Worm (Caenorhabditis elegans) whole organism, L1 larva: ENCODE data around the gene F29G9.1.

Experiments
- C04F5.9 ChIP-seq: sonication (generic microtip); optimal IDR thresholded peaks from 2 replicates; lab custom pipeline; 2016; ENCODE audit warnings: missing genetic modification characterization, missing compliant biosample characterization
- C34B4.2 ChIP-seq: sonication (generic microtip); optimal IDR thresholded peaks from 2 replicates; lab custom pipeline; 2017; ENCODE audit warnings: mild to moderate bottlenecking, missing genetic modification characterization, missing compliant biosample characterization
- F16B12.6 ChIP-seq: fragments of 150-350 bp; optimal IDR thresholded peaks from 2 replicates; lab custom pipeline; 2014; ENCODE audit warnings: missing biosample characterization, missing genetic modification characterization
- aha-1 ChIP-seq: fragments of 150-350 bp; optimal IDR thresholded peaks from 2 replicates; lab custom pipeline; 2014; ENCODE audit warnings: missing biosample characterization, missing genetic modification characterization
- ama-1 ChIP-seq: fragments of 150-350 bp; optimal IDR thresholded peaks from 2 replicates; lab custom pipeline; 2014
- ceh-8 ChIP-seq: fragments of 200-800 bp; sonication (Bioruptor generic); optimal IDR thresholded peaks from 2 replicates; lab custom pipeline; 2018; ENCODE audit warnings: mild to moderate bottlenecking, missing genetic modification characterization, moderate library complexity, missing compliant biosample characterization
- ces-1 ChIP-seq: fragments of 150-350 bp; optimal IDR thresholded peaks from 2 replicates; lab custom pipeline; 2014; ENCODE audit warnings: missing biosample characterization, missing genetic modification reagents, missing genetic modification characterization
- dpl-1 ChIP-seq, 3 experiments: fragments of 150-350 bp in 2 of 3; sonication (generic microtip) in 1 of 3; optimal IDR thresholded peaks; 2 replicates each; lab custom pipeline; 2014 to 2017; ENCODE audit warnings: missing biosample characterization in 3 of 3, missing genetic modification characterization in 3 of 3, missing genetic modification reagents in 3 of 3
- efl-1 ChIP-seq, 4 experiments: fragments of 150-350 bp; optimal IDR thresholded peaks in 3 of 4; peaks in 1 of 4; 1 replicate in 1 of 4; 2 replicates in 3 of 4; lab custom pipeline; 2014; ENCODE audit warnings: missing biosample characterization in 2 of 4, missing genetic modification characterization in 2 of 4, missing genetic modification reagents in 2 of 4
- efl-3 ChIP-seq: fragments of 200-800 bp; sonication (Bioruptor generic); optimal IDR thresholded peaks from 2 replicates; lab custom pipeline; 2018; ENCODE audit warnings: mild to moderate bottlenecking, missing genetic modification characterization, missing compliant biosample characterization
- egl-27 ChIP-seq, 2 experiments: fragments of 150-350 bp in 1 of 2; sonication (generic microtip); optimal IDR thresholded peaks; 3 replicates each; lab custom pipeline; 2017 to 2018; ENCODE audit warnings: missing biosample characterization in 2 of 2, missing genetic modification characterization in 2 of 2, missing genetic modification reagents in 2 of 2
- elt-3 ChIP-seq, 6 experiments: fragments of 150-350 bp in 1 of 6; sonication (generic microtip); optimal IDR thresholded peaks; 2 replicates each; lab custom pipeline; 2017 to 2018; ENCODE audit warnings: missing biosample characterization in 6 of 6, missing genetic modification characterization in 6 of 6, inconsistent platforms in 1 of 6
- ets-5 ChIP-seq: fragments of 200-800 bp; sonication (Bioruptor generic); IDR thresholded peaks from 2 replicates; pipeline ENCODE4 v1.3.6; 2022; ENCODE audit warnings: missing genetic modification characterization, missing compliant biosample characterization
- fkh-10 ChIP-seq: sonication (generic microtip); optimal IDR thresholded peaks from 2 replicates; lab custom pipeline; 2017; ENCODE audit warnings: missing biosample characterization, missing genetic modification reagents, missing genetic modification characterization
- fkh-4 ChIP-seq: sonication (generic microtip); optimal IDR thresholded peaks from 2 replicates; lab custom pipeline; 2016; ENCODE audit warnings: missing compliant biosample characterization, missing genetic modification characterization, borderline replicate concordance
- fkh-8 ChIP-seq: sonication (generic microtip); optimal IDR thresholded peaks from 2 replicates; lab custom pipeline; 2016; ENCODE audit warnings: mild to moderate bottlenecking, missing genetic modification characterization, missing compliant biosample characterization
- irx-1 ChIP-seq: sonication (generic microtip); optimal IDR thresholded peaks from 2 replicates; lab custom pipeline; 2016; ENCODE audit warnings: missing genetic modification characterization, missing compliant biosample characterization
- jun-1 ChIP-seq: fragments of 150-350 bp; optimal IDR thresholded peaks from 2 replicates; lab custom pipeline; 2014; ENCODE audit warnings: missing biosample characterization, missing genetic modification reagents, missing genetic modification characterization
- lin-14 ChIP-seq: fragments of 200-800 bp; sonication (Bioruptor generic); optimal IDR thresholded peaks from 2 replicates; lab custom pipeline; 2018; ENCODE audit warnings: mild to moderate bottlenecking, missing genetic modification characterization, moderate library complexity, missing compliant biosample characterization
- lin-39 ChIP-seq: fragments of 150-350 bp; optimal IDR thresholded peaks from 2 replicates; lab custom pipeline; 2014; ENCODE audit warnings: missing biosample characterization, missing genetic modification reagents, missing genetic modification characterization
- lir-3 ChIP-seq: sonication (generic microtip); optimal IDR thresholded peaks from 2 replicates; lab custom pipeline; 2016; ENCODE audit warnings: mild to moderate bottlenecking, missing genetic modification characterization, moderate library complexity, missing compliant biosample characterization; ENCODE audit not compliant: poor library complexity
- mab-9 ChIP-seq: fragments of 200-800 bp; sonication (Bioruptor generic); IDR thresholded peaks from 2 replicates; pipeline ENCODE4 v1.3.6; 2022; ENCODE audit warnings: missing genetic modification reagents, missing genetic modification characterization, missing compliant biosample characterization
- mef-2 ChIP-seq: fragments of 150-350 bp; optimal IDR thresholded peaks from 2 replicates; lab custom pipeline; 2014; ENCODE audit warnings: missing biosample characterization, missing genetic modification characterization
- nhr-237 ChIP-seq: fragments of 150-350 bp; optimal IDR thresholded peaks from 2 replicates; lab custom pipeline; 2014; ENCODE audit warnings: missing biosample characterization, missing genetic modification characterization
- nhr-47 ChIP-seq: sonication (generic microtip); optimal IDR thresholded peaks from 2 replicates; lab custom pipeline; 2016; ENCODE audit warnings: mild to moderate bottlenecking, missing genetic modification characterization, moderate library complexity, missing compliant biosample characterization
- nhr-71 ChIP-seq: sonication (generic microtip); optimal IDR thresholded peaks from 2 replicates; lab custom pipeline; 2016; ENCODE audit warnings: mild to moderate bottlenecking, missing genetic modification characterization, moderate library complexity, missing compliant biosample characterization
- nhr-76 ChIP-seq: sonication (generic microtip); optimal IDR thresholded peaks from 2 replicates; lab custom pipeline; 2017; ENCODE audit warnings: missing biosample characterization, missing genetic modification characterization
- nhr-77 ChIP-seq: fragments of 150-350 bp; optimal IDR thresholded peaks from 2 replicates; lab custom pipeline; 2014; ENCODE audit warnings: missing biosample characterization, missing genetic modification characterization
- nhr-85 ChIP-seq: sonication (generic microtip); peaks from one replicate; lab custom pipeline; 2016; ENCODE audit warnings: missing genetic modification characterization, inconsistent platforms, missing compliant biosample characterization
- nhr-90 ChIP-seq: sonication (generic microtip); optimal IDR thresholded peaks from 2 replicates; lab custom pipeline; 2016; ENCODE audit warnings: mild to moderate bottlenecking, missing genetic modification characterization, missing compliant biosample characterization; ENCODE audit not compliant: poor library complexity
- pag-3 ChIP-seq: sonication (generic microtip); optimal IDR thresholded peaks from 2 replicates; lab custom pipeline; 2017; ENCODE audit warnings: missing genetic modification characterization, mild to moderate bottlenecking, missing compliant biosample characterization, antibody characterized with exemption, borderline replicate concordance; ENCODE audit not compliant: insufficient read depth
- pax-3 ChIP-seq: fragments of 200-800 bp; sonication (Bioruptor generic); optimal IDR thresholded peaks from 2 replicates; lab custom pipeline; 2018; ENCODE audit warnings: mild to moderate bottlenecking, missing genetic modification characterization, moderate library complexity, missing compliant biosample characterization
- pqm-1 ChIP-seq: sonication (generic microtip); optimal IDR thresholded peaks from 3 replicates; lab custom pipeline; 2017; ENCODE audit warnings: missing biosample characterization, missing genetic modification characterization
- rnt-1 ChIP-seq: sonication (generic microtip); optimal IDR thresholded peaks from 2 replicates; lab custom pipeline; 2016; ENCODE audit warnings: mild to moderate bottlenecking, missing genetic modification characterization, moderate library complexity, missing compliant biosample characterization
- skn-1 ChIP-seq: fragments of 150-350 bp; optimal IDR thresholded peaks from 2 replicates; lab custom pipeline; 2014; ENCODE audit warnings: missing biosample characterization, missing genetic modification characterization
- snpc-4 ChIP-seq: fragments of 150-350 bp; optimal IDR thresholded peaks from 2 replicates; lab custom pipeline; 2014; ENCODE audit warnings: missing biosample characterization, missing genetic modification characterization
- sup-37 ChIP-seq: fragments of 200-800 bp; sonication (Bioruptor generic); optimal IDR thresholded peaks from 2 replicates; lab custom pipeline; 2018; ENCODE audit warnings: mild to moderate bottlenecking, missing genetic modification characterization, missing compliant biosample characterization
- swsn-7 ChIP-seq: sonication (generic microtip); optimal IDR thresholded peaks from 2 replicates; lab custom pipeline; 2016; ENCODE audit warnings: missing genetic modification characterization, missing compliant biosample characterization
- tbx-2 ChIP-seq: sonication (generic microtip); optimal IDR thresholded peaks from 2 replicates; lab custom pipeline; 2016; ENCODE audit warnings: missing genetic modification characterization, missing compliant biosample characterization
- tlp-1 ChIP-seq: fragments of 150-350 bp; optimal IDR thresholded peaks from 2 replicates; lab custom pipeline; 2014; ENCODE audit warnings: missing biosample characterization, missing genetic modification characterization
- unc-130 ChIP-seq: fragments of 150-350 bp; optimal IDR thresholded peaks from 2 replicates; lab custom pipeline; 2017; ENCODE audit warnings: missing biosample characterization, missing genetic modification characterization, inconsistent platforms
- unc-30 ChIP-seq: sonication (generic microtip); optimal IDR thresholded peaks from 2 replicates; lab custom pipeline; 2017; ENCODE audit warnings: missing biosample characterization, missing genetic modification characterization
- unc-62 ChIP-seq: fragments of 150-350 bp; optimal IDR thresholded peaks from 2 replicates; lab custom pipeline; 2014; ENCODE audit warnings: missing biosample characterization, missing genetic modification reagents, missing genetic modification characterization
- unc-86 ChIP-seq: sonication (generic microtip); optimal IDR thresholded peaks from 2 replicates; lab custom pipeline; 2016; ENCODE audit warnings: missing genetic modification characterization, missing compliant biosample characterization
- vab-15 ChIP-seq: sonication (generic microtip); optimal IDR thresholded peaks from 2 replicates; lab custom pipeline; 2017; ENCODE audit warnings: missing genotype, mild to moderate bottlenecking, missing genetic modification characterization, missing compliant biosample characterization
- xbp-1 ChIP-seq: sonication (generic microtip); optimal IDR thresholded peaks from 2 replicates; lab custom pipeline; 2016; ENCODE audit warnings: missing genetic modification characterization, missing compliant biosample characterization
- zag-1 ChIP-seq: fragments of 150-350 bp; optimal IDR thresholded peaks from 2 replicates; lab custom pipeline; 2014; ENCODE audit warnings: missing biosample characterization, missing genetic modification characterization
- zip-4 ChIP-seq: fragments of 200-800 bp; sonication (Bioruptor generic); optimal IDR thresholded peaks from 2 replicates; lab custom pipeline; 2018; ENCODE audit warnings: mild to moderate bottlenecking, missing genetic modification characterization, moderate library complexity, missing compliant biosample characterization
- ztf-11 ChIP-seq, 2 experiments: sonication (generic microtip); optimal IDR thresholded peaks; 2 replicates each; lab custom pipeline; 2016 to 2017; ENCODE audit warnings: missing genetic modification characterization in 2 of 2, missing biosample characterization in 1 of 2, missing compliant biosample characterization in 1 of 2

Gene F29G9.1

ce11 chrV:6031585-6031984, 7.3 kb upstream of the F29G9.1 start:
- TF ChIP-seq nhr-90 (tag; lab: Kevin White, UChicago) (no peak), tbx-2 (tag; lab: Kevin White, UChicago) (peak; percentile 49), fkh-10 (no peak), lin-14 (GFP tag; lab: Kevin White, UChicago) (peak; percentile 74), vab-15 (tag; lab: Kevin White, UChicago) (no peak), fkh-4 (tag; lab: Kevin White, UChicago) (no peak), nhr-71 (tag; lab: Kevin White, UChicago) (peak; percentile 36), nhr-47 (tag; lab: Kevin White, UChicago) (peak; percentile 39), jun-1 (tag; lab: Kevin White, UChicago) (no peak), fkh-8 (tag; lab: Kevin White, UChicago) (peak; percentile 67)

- TF ChIP-seq nhr-77 (tag; lab: Kevin White, UChicago) (no peak), nhr-237 (no peak), fkh-8 (tag; lab: Kevin White, UChicago) (no peak), lir-3 (tag; lab: Kevin White, UChicago) (no peak), mab-9 (GFP tag; lab: Robert Waterston, UW) (no peak), xbp-1 (tag; lab: Kevin White, UChicago) (peak; percentile 12), fkh-4 (tag; lab: Kevin White, UChicago) (no peak), nhr-71 (tag; lab: Kevin White, UChicago) (peak; percentile 40), unc-86 (tag; lab: Kevin White, UChicago) (no peak), pag-3 (tag; lab: Kevin White, UChicago) (no peak), lin-39 (tag; lab: Kevin White, UChicago) (no peak), tlp-1 (tag; lab: Kevin White, UChicago) (no peak), lin-14 (GFP tag; lab: Kevin White, UChicago) (peak; percentile 91), C04F5.9 (no peak), skn-1 (no peak), pax-3 (no peak), ama-1 (lab: Kevin White, UChicago) (no peak), ceh-8 (GFP tag; lab: Kevin White, UChicago) (no peak), unc-130 (tag; lab: Kevin White, UChicago) (peak; percentile 20), dpl-1 (GFP tag; optimal IDR thresholded peaks at IDR 0.05; lab: Kevin White, UChicago) (peak in 1 of 3 experiments; percentile 21), zag-1 (no peak), fkh-10 (peak; percentile 26), snpc-4 (tag; lab: Kevin White, UChicago) (no peak), ces-1 (GFP tag; lab: Kevin White, UChicago) (no peak), elt-3 (tag; optimal IDR thresholded peaks at IDR 0.05; lab: Kevin White, UChicago) (no peak), ets-5 (GFP tag; lab: Robert Waterston, UW) (no peak), efl-1 (optimal IDR thresholded peaks at IDR 0.05; lab: Kevin White, UChicago) (peak in 1 of 2 experiments; percentile 16), efl-1 (GFP tag; optimal IDR thresholded peaks at IDR 0.05 in 1 of 2; lab: Kevin White, UChicago) (no peak), zip-4 (GFP tag; lab: Kevin White, UChicago) (no peak), ztf-11 (tag; optimal IDR thresholded peaks at IDR 0.05; lab: Kevin White, UChicago) (no peak), mef-2 (tag; lab: Kevin White, UChicago) (no peak), pqm-1 (tag; lab: Kevin White, UChicago) (no peak), nhr-47 (tag; lab: Kevin White, UChicago) (no peak), efl-3 (GFP tag; lab: Kevin White, UChicago) (no peak), sup-37 (GFP tag; lab: Kevin White, UChicago) (no peak), aha-1 (tag; lab: Kevin White, UChicago) (no peak), irx-1 (tag; lab: Kevin White, UChicago) (no peak), rnt-1 (tag; lab: Kevin White, UChicago) (no peak), C34B4.2 (tag; lab: Kevin White, UChicago) (no peak), nhr-90 (tag; lab: Kevin White, UChicago) (no peak), nhr-85 (no peak), unc-30 (tag; lab: Kevin White, UChicago) (no peak), unc-62 (GFP tag; lab: Kevin White, UChicago) (no peak), egl-27 (tag; optimal IDR thresholded peaks at IDR 0.05; lab: Kevin White, UChicago) (no peak), nhr-76 (no peak), swsn-7 (tag; lab: Kevin White, UChicago) (no peak), F16B12.6 (tag; lab: Kevin White, UChicago) (no peak)
Measured at ce11 chrV:6033512-6033911, 5.4 kb upstream of the F29G9.1 start.
